Worm (Caenorhabditis elegans): ENCODE data around the gene camt-1.

- no peak for TF ChIP-seq dve-1 (tag; optimal IDR thresholded peaks at IDR 0.05)
- TF ChIP-seq npax-4 (tag; optimal IDR thresholded peaks at IDR 0.05) = no peak
- no peak for TF ChIP-seq nhr-11 (tag; optimal IDR thresholded peaks at IDR 0.05)
- TF ChIP-seq ttx-3 (tag; optimal IDR thresholded peaks at IDR 0.05) = no peak
- TF ChIP-seq ahr-1 (tag; optimal IDR thresholded peaks at IDR 0.05) = no peak
- no peak for TF ChIP-seq pha-4 (tag; optimal IDR thresholded peaks at IDR 0.05)
- no peak for TF ChIP-seq unc-42 (tag; optimal IDR thresholded peaks at IDR 0.05)
- no peak for TF ChIP-seq ama-1 (optimal IDR thresholded peaks at IDR 0.05)
- TF ChIP-seq pros-1 (tag; optimal IDR thresholded peaks at IDR 0.05) = no peak
Observed at ce11 chrII:4495844-4496243, 9.1 kb downstream of the camt-1 start.

All from whole organism, late embryonic.